Worm (Caenorhabditis elegans) whole organism, young adult: ENCODE results near the gene chtb-2.

Source experiments
- B0019.2 ChIP-seq: fragments of 200-800 bp; sonication (Bioruptor generic); conservative IDR thresholded peaks from 2 replicates; pipeline ENCODE4 v1.3.6; 2022; ENCODE audit warnings: missing genetic modification reagents, missing genetic modification characterization, missing compliant biosample characterization
- B0336.3 ChIP-seq: fragments of 200-800 bp; sonication (Bioruptor generic); IDR thresholded peaks from 2 replicates; pipeline ENCODE4 v1.3.6; 2022; ENCODE audit warnings: missing genetic modification characterization, missing compliant biosample characterization
- F23B12.7 ChIP-seq: sonication (generic microtip); optimal IDR thresholded peaks from 2 replicates; lab custom pipeline; 2017; ENCODE audit warnings: missing genetic modification characterization, mild to moderate bottlenecking, missing compliant biosample characterization, antibody characterized with exemption, moderate library complexity; ENCODE audit not compliant: insufficient read depth
- F33H1.4 ChIP-seq: fragments of 200-800 bp; sonication (Bioruptor generic); IDR thresholded peaks from 2 replicates; pipeline ENCODE4 v1.3.6; 2022; ENCODE audit warnings: missing genetic modification reagents, missing genetic modification characterization, missing compliant biosample characterization
- F52B5.7 ChIP-seq: sonication (generic microtip); optimal IDR thresholded peaks from 2 replicates; lab custom pipeline; 2016; ENCODE audit warnings: mild to moderate bottlenecking, missing genetic modification characterization, missing compliant biosample characterization
- K11D2.4 ChIP-seq: fragments of 200-800 bp; sonication (Bioruptor generic); IDR thresholded peaks from 2 replicates; pipeline ENCODE4 v1.3.6; 2022; ENCODE audit warnings: missing genetic modification reagents, missing genetic modification characterization, missing compliant biosample characterization
- T07F8.4 ChIP-seq: sonication (generic microtip); optimal IDR thresholded peaks from 2 replicates; lab custom pipeline; 2016; ENCODE audit warnings: mild to moderate bottlenecking, missing genetic modification characterization, moderate library complexity, missing compliant biosample characterization
- Y53F4B.3 ChIP-seq: fragments of 200-800 bp; sonication (Bioruptor generic); IDR thresholded peaks from 2 replicates; pipeline ENCODE4 v1.3.6; 2022; ENCODE audit warnings: missing genetic modification reagents, missing genetic modification characterization, missing compliant biosample characterization
- Y53G8AR.9 ChIP-seq: fragments of 200-800 bp; sonication (Bioruptor generic); conservative IDR thresholded peaks from 2 replicates; pipeline ENCODE4 v1.3.6; 2022; ENCODE audit warnings: missing genetic modification reagents, missing genetic modification characterization, missing compliant biosample characterization
- Y67H2A.10 ChIP-seq: fragments of 200-800 bp; sonication (Bioruptor generic); conservative IDR thresholded peaks from 2 replicates; pipeline ENCODE4 v1.3.6; 2022; ENCODE audit warnings: missing genetic modification reagents, missing genetic modification characterization, missing compliant biosample characterization
- Y79H2A.3 ChIP-seq: fragments of 200-800 bp; sonication (Bioruptor generic); conservative IDR thresholded peaks from 2 replicates; pipeline ENCODE4 v1.3.6; 2022; ENCODE audit warnings: missing genetic modification reagents, missing genetic modification characterization, missing compliant biosample characterization
- ZK185.1 ChIP-seq: sonication (generic microtip); optimal IDR thresholded peaks from 2 replicates; lab custom pipeline; 2016; ENCODE audit warnings: mild to moderate bottlenecking, missing genetic modification characterization, missing compliant biosample characterization; ENCODE audit not compliant: poor library complexity, severe bottlenecking
- atf-7 ChIP-seq: sonication (generic microtip); optimal IDR thresholded peaks from 2 replicates; lab custom pipeline; 2017; ENCODE audit warnings: mild to moderate bottlenecking, missing genetic modification characterization, missing compliant biosample characterization
- bed-1 ChIP-seq: fragments of 200-800 bp; sonication (Bioruptor generic); IDR thresholded peaks from 2 replicates; pipeline ENCODE4 v1.3.6; 2022; ENCODE audit warnings: missing genetic modification reagents, missing genetic modification characterization, missing compliant biosample characterization
- ceh-27 ChIP-seq: fragments of 200-800 bp; sonication (Bioruptor generic); optimal IDR thresholded peaks from 2 replicates; lab custom pipeline; 2018; ENCODE audit warnings: mild to moderate bottlenecking, missing genetic modification characterization, moderate library complexity, missing compliant biosample characterization
- ceh-40 ChIP-seq: fragments of 200-800 bp; sonication (Bioruptor generic); IDR thresholded peaks from 2 replicates; pipeline ENCODE4 v1.3.6; 2022; ENCODE audit warnings: missing genetic modification characterization, missing compliant biosample characterization
- ceh-91 ChIP-seq: fragments of 200-800 bp; sonication (Bioruptor generic); IDR thresholded peaks from 2 replicates; pipeline ENCODE4 v1.3.6; 2022; ENCODE audit warnings: missing genetic modification reagents, missing genetic modification characterization, missing compliant biosample characterization
- dox-1 ChIP-seq: fragments of 200-800 bp; sonication (Bioruptor generic); IDR thresholded peaks from 2 replicates; pipeline ENCODE4 v1.3.6; 2022; ENCODE audit warnings: missing genetic modification reagents, missing genetic modification characterization, missing compliant biosample characterization
- dpff-1 ChIP-seq: sonication (generic microtip); optimal IDR thresholded peaks from 2 replicates; lab custom pipeline; 2017; ENCODE audit warnings: mild to moderate bottlenecking, missing genetic modification characterization, missing compliant biosample characterization
- dpl-1 ChIP-seq: fragments of 150-350 bp; optimal IDR thresholded peaks from 2 replicates; lab custom pipeline; 2014; ENCODE audit warnings: missing biosample characterization, missing genetic modification reagents, missing genetic modification characterization
- efl-1 ChIP-seq: fragments of 150-350 bp; optimal IDR thresholded peaks from 2 replicates; lab custom pipeline; 2014; ENCODE audit warnings: missing biosample characterization, missing genetic modification reagents, missing genetic modification characterization
- ekl-4 ChIP-seq: fragments of 200-800 bp; sonication (Bioruptor generic); IDR thresholded peaks from 2 replicates; pipeline ENCODE4 v1.3.6; 2022; ENCODE audit warnings: missing genetic modification reagents, missing genetic modification characterization, missing compliant biosample characterization
- hmg-1.2 ChIP-seq: fragments of 200-800 bp; sonication (Bioruptor generic); IDR thresholded peaks from 2 replicates; pipeline ENCODE4 v1.3.6; 2022; ENCODE audit warnings: missing genetic modification reagents, missing genetic modification characterization, missing compliant biosample characterization
- hmg-20 ChIP-seq: fragments of 200-800 bp; sonication (Bioruptor generic); IDR thresholded peaks from 2 replicates; pipeline ENCODE4 v1.3.6; 2022; ENCODE audit warnings: missing genetic modification reagents, missing genetic modification characterization, missing compliant biosample characterization
- hrde-1 ChIP-seq: sonication (generic microtip); optimal IDR thresholded peaks from 2 replicates; lab custom pipeline; 2016; ENCODE audit warnings: missing genetic modification characterization, mild to moderate bottlenecking, missing compliant biosample characterization, moderate library complexity, missing genotype, missing genetic modification reagents, borderline replicate concordance
- hsf-1 ChIP-seq: fragments of 200-800 bp; sonication (Bioruptor generic); IDR thresholded peaks from 2 replicates; pipeline ENCODE4 v1.3.6; 2022; ENCODE audit warnings: missing genetic modification reagents, missing genetic modification characterization, missing compliant biosample characterization
- lin-26 ChIP-seq: fragments of 200-800 bp; sonication (Bioruptor generic); IDR thresholded peaks from 2 replicates; pipeline ENCODE4 v1.3.6; 2022; ENCODE audit warnings: missing genetic modification reagents, missing genetic modification characterization, missing compliant biosample characterization
- lin-40 ChIP-seq: sonication (generic microtip); optimal IDR thresholded peaks from 2 replicates; lab custom pipeline; 2016; ENCODE audit warnings: missing genetic modification characterization, mild to moderate bottlenecking, missing compliant biosample characterization, missing genotype, missing genetic modification reagents
- lin-54 ChIP-seq: fragments of 200-800 bp; sonication (Bioruptor generic); optimal IDR thresholded peaks from 2 replicates; lab custom pipeline; 2018; ENCODE audit warnings: mild to moderate bottlenecking, missing genetic modification characterization, missing compliant biosample characterization
- lir-1 ChIP-seq: fragments of 200-800 bp; sonication (Bioruptor generic); conservative IDR thresholded peaks from 2 replicates; pipeline ENCODE4 v1.3.6; 2022; ENCODE audit warnings: missing genetic modification reagents, missing genetic modification characterization, missing compliant biosample characterization
- madf-10 ChIP-seq: sonication (generic microtip); optimal IDR thresholded peaks from 2 replicates; lab custom pipeline; 2016; ENCODE audit warnings: mild to moderate bottlenecking, missing genetic modification characterization, missing compliant biosample characterization
- madf-3 ChIP-seq: fragments of 200-800 bp; sonication (Bioruptor generic); IDR thresholded peaks from 2 replicates; pipeline ENCODE4 v1.3.6; 2022; ENCODE audit warnings: missing genetic modification reagents, missing genetic modification characterization, missing compliant biosample characterization
- mcd-1 ChIP-seq: fragments of 200-800 bp; sonication (Bioruptor generic); IDR thresholded peaks from 2 replicates; pipeline ENCODE4 v1.3.6; 2022; ENCODE audit warnings: missing genetic modification reagents, missing genetic modification characterization, missing compliant biosample characterization
- nfya-1 ChIP-seq: sonication (generic microtip); optimal IDR thresholded peaks from 2 replicates; lab custom pipeline; 2017; ENCODE audit warnings: antibody characterized with exemption, missing compliant biosample characterization, missing genetic modification characterization, borderline replicate concordance; ENCODE audit not compliant: insufficient read depth
- nfyb-1 ChIP-seq: fragments of 200-800 bp; sonication (Bioruptor generic); IDR thresholded peaks from 2 replicates; pipeline ENCODE4 v1.3.6; 2022; ENCODE audit warnings: missing genetic modification reagents, missing genetic modification characterization, missing compliant biosample characterization
- nhr-120 ChIP-seq: fragments of 200-800 bp; sonication (Bioruptor generic); IDR thresholded peaks from 2 replicates; pipeline ENCODE4 v1.3.6; 2022; ENCODE audit warnings: missing genetic modification characterization, missing compliant biosample characterization
- nhr-179 ChIP-seq: sonication (generic microtip); optimal IDR thresholded peaks from 2 replicates; lab custom pipeline; 2016; ENCODE audit warnings: mild to moderate bottlenecking, missing genetic modification characterization, missing compliant biosample characterization
- pbrm-1 ChIP-seq: fragments of 200-800 bp; sonication (Bioruptor generic); IDR thresholded peaks from 2 replicates; pipeline ENCODE4 v1.3.6; 2022; ENCODE audit warnings: missing genetic modification reagents, missing genetic modification characterization, missing compliant biosample characterization
- rcor-1 ChIP-seq: fragments of 200-800 bp; sonication (Bioruptor generic); IDR thresholded peaks from 2 replicates; pipeline ENCODE4 v1.3.6; 2022; ENCODE audit warnings: missing genetic modification reagents, missing genetic modification characterization, missing compliant biosample characterization
- snpc-4 ChIP-seq, 5 experiments: fragments of 150-350 bp in 1 of 5; sonication (generic microtip) in 4 of 5; optimal IDR thresholded peaks; 2 replicates each; lab custom pipeline; 2014 to 2018; ENCODE audit warnings: missing genetic modification characterization in 5 of 5, missing biosample characterization in 3 of 5, antibody characterized with exemption in 2 of 5, mild to moderate bottlenecking in 2 of 5, missing compliant biosample characterization in 2 of 5, missing genotype in 2 of 5, moderate library complexity in 2 of 5, missing genetic modification reagents in 1 of 5
- tlf-1 ChIP-seq: fragments of 200-800 bp; sonication (Bioruptor generic); optimal IDR thresholded peaks from 2 replicates; lab custom pipeline; 2018; ENCODE audit warnings: mild to moderate bottlenecking, missing genetic modification characterization, missing compliant biosample characterization
- unc-130 ChIP-seq: sonication (generic microtip); optimal IDR thresholded peaks from 2 replicates; lab custom pipeline; 2016; ENCODE audit warnings: missing genetic modification reagents, missing genetic modification characterization, missing compliant biosample characterization
- unc-62 ChIP-seq: fragments of 150-350 bp; optimal IDR thresholded peaks from 2 replicates; lab custom pipeline; 2014; ENCODE audit warnings: missing biosample characterization, missing genetic modification reagents, missing genetic modification characterization
- ztf-26 ChIP-seq: sonication (generic microtip); optimal IDR thresholded peaks from 2 replicates; lab custom pipeline; 2017; ENCODE audit warnings: missing genetic modification characterization, missing compliant biosample characterization

chtb-2 gene

ce11 chrIII:6439854-6440253 lies 43.2 kb upstream of the chtb-2 start (continued):
- TF ChIP-seq unc-130 (GFP tag; lab: Kevin White, UChicago) (peak; percentile 41), hmg-20 (GFP tag; lab: Robert Waterston, UW) (no peak)
- TF ChIP-seq, all 124 proteins: peak for 15

ce11 chrIII:6442305-6443125 lies 40.5 kb upstream of the chtb-2 start, which contains the start of gene mel-32:
mel-32 (minus strand) TSS chrIII:6443000.
- TF ChIP-seq ekl-4 (GFP tag; lab: Robert Waterston, UW), result peak; percentile 79
- TF ChIP-seq nhr-179 (tag; lab: Kevin White, UChicago), result no peak
- TF ChIP-seq nfyb-1 (GFP tag; lab: Robert Waterston, UW), result peak; percentile 49; the same call in 1 of the 2 replicates
- peak; percentile 12 for TF ChIP-seq hrde-1 (tag; lab: Kevin White, UChicago)
- peak; percentile 82 for TF ChIP-seq lir-1
- peak; percentile 67; the same call in 1 of the 2 replicates for TF ChIP-seq lin-26 (GFP tag; lab: Robert Waterston, UW)
- 0 out of 2 replicates have a peak, but pooled peaks have one; percentile 37 for TF ChIP-seq B0336.3 (GFP tag; lab: Robert Waterston, UW)
- no peak for TF ChIP-seq madf-10 (tag; lab: Kevin White, UChicago)
- TF ChIP-seq nfya-1 (tag; lab: Kevin White, UChicago), result no peak
- peak; percentile 50; the same call in 1 of the 2 replicates for TF ChIP-seq hmg-1.2
- no peak for TF ChIP-seq madf-3 (GFP tag; lab: Robert Waterston, UW)
- no peak for TF ChIP-seq ceh-40 (GFP tag; lab: Robert Waterston, UW)
- no peak for TF ChIP-seq nhr-120
- no peak for TF ChIP-seq ceh-27
- TF ChIP-seq Y79H2A.3 (GFP tag; lab: Robert Waterston, UW), result peak; percentile 72; the same call in 1 of the 2 replicates
- peak; percentile 49 for TF ChIP-seq mcd-1 (GFP tag; lab: Robert Waterston, UW)
- peak; percentile 79 for TF ChIP-seq hsf-1
- peak; percentile 84 for TF ChIP-seq dox-1 (GFP tag; lab: Robert Waterston, UW)
- no peak for TF ChIP-seq dpff-1 (tag; lab: Kevin White, UChicago)
- peak; percentile 92 for TF ChIP-seq ceh-91 (GFP tag; lab: Robert Waterston, UW)
- TF ChIP-seq ZK185.1 (tag; lab: Kevin White, UChicago), result peak; percentile 64
- TF ChIP-seq efl-1 (GFP tag; lab: Kevin White, UChicago), result peak; percentile 97
- TF ChIP-seq Y53F4B.3 (GFP tag; lab: Robert Waterston, UW), result no peak
- TF ChIP-seq hmg-20 (GFP tag; lab: Robert Waterston, UW), result no peak
- TF ChIP-seq T07F8.4 (tag; lab: Kevin White, UChicago), result no peak
- peak; percentile 80 for TF ChIP-seq lin-54 (GFP tag; lab: Kevin White, UChicago)
- peak; percentile 75 for TF ChIP-seq B0019.2 (GFP tag; lab: Robert Waterston, UW)
- TF ChIP-seq rcor-1 (GFP tag; lab: Robert Waterston, UW), result no peak
- peak; percentile 80 for TF ChIP-seq tlf-1 (GFP tag; lab: Kevin White, UChicago)
- TF ChIP-seq F23B12.7 (tag; lab: Kevin White, UChicago), result peak; percentile 10
- TF ChIP-seq Y53G8AR.9, result peak; percentile 76; the same call in 1 of the 2 replicates
- TF ChIP-seq ztf-26, result no peak
- peak; percentile 89 for TF ChIP-seq dpl-1 (GFP tag; lab: Kevin White, UChicago)
- TF ChIP-seq unc-62 (GFP tag; lab: Kevin White, UChicago), result no peak
- TF ChIP-seq snpc-4 (GFP tag; optimal IDR thresholded peaks at IDR 0.05; lab: Kevin White, UChicago), result no peak
- TF ChIP-seq snpc-4 (tag; optimal IDR thresholded peaks at IDR 0.05; lab: Kevin White, UChicago), result peak in 1 of 4 experiments; percentile 11
- TF ChIP-seq atf-7 (tag; lab: Kevin White, UChicago), result no peak
- peak; percentile 76 for TF ChIP-seq F33H1.4 (GFP tag; lab: Robert Waterston, UW)
- no peak for TF ChIP-seq F52B5.7
- peak; percentile 3 for TF ChIP-seq lin-40 (tag; lab: Kevin White, UChicago)
- TF ChIP-seq pbrm-1, result peak; percentile 65
- 0 out of 2 replicates have a peak, but pooled peaks have one; percentile 36 for TF ChIP-seq Y67H2A.10 (GFP tag; lab: Robert Waterston, UW)
- no peak for TF ChIP-seq bed-1 (GFP tag; lab: Robert Waterston, UW)
- TF ChIP-seq K11D2.4, result no peak
